Worm (Caenorhabditis elegans) whole organism, early embryonic: ENCODE data around the gene sqv-1.

ENCODE experiments used
- ama-1 ChIP-seq: fragments of 150-350 bp; optimal IDR thresholded peaks from 2 replicates; lab custom pipeline; 2014
- ceh-13 ChIP-seq: fragments of 200-800 bp; sonication (Bioruptor generic); optimal IDR thresholded peaks from 2 replicates; lab custom pipeline; 2018; ENCODE audit warnings: mild to moderate bottlenecking, missing genetic modification characterization, missing compliant biosample characterization
- ets-7 ChIP-seq: sonication (generic microtip); optimal IDR thresholded peaks from 2 replicates; lab custom pipeline; 2016; ENCODE audit warnings: missing genotype, missing genetic modification characterization, missing compliant biosample characterization
- hmbx-1 ChIP-seq: sonication (generic microtip); optimal IDR thresholded peaks from 2 replicates; lab custom pipeline; 2016; ENCODE audit warnings: mild to moderate bottlenecking, missing genetic modification characterization, missing compliant biosample characterization
- hnd-1 ChIP-seq: sonication (generic microtip); optimal IDR thresholded peaks from 2 replicates; lab custom pipeline; 2016; ENCODE audit warnings: missing genetic modification characterization, missing compliant biosample characterization
- sea-1 ChIP-seq: fragments of 200-800 bp; sonication (Bioruptor generic); conservative IDR thresholded peaks from 2 replicates; pipeline ENCODE4 v1.3.6; 2022; ENCODE audit warnings: missing genetic modification characterization, missing compliant biosample characterization
- tbx-11 ChIP-seq: fragments of 200-800 bp; sonication (Bioruptor generic); IDR thresholded peaks from 2 replicates; pipeline ENCODE4 v1.3.6; 2022; ENCODE audit warnings: missing genetic modification characterization, missing compliant biosample characterization
- tbx-37 ChIP-seq: fragments of 200-800 bp; sonication (Bioruptor generic); conservative IDR thresholded peaks from 2 replicates; pipeline ENCODE4 v1.3.6; 2022; ENCODE audit warnings: missing genetic modification reagents, missing genetic modification characterization, missing compliant biosample characterization

DNA sequence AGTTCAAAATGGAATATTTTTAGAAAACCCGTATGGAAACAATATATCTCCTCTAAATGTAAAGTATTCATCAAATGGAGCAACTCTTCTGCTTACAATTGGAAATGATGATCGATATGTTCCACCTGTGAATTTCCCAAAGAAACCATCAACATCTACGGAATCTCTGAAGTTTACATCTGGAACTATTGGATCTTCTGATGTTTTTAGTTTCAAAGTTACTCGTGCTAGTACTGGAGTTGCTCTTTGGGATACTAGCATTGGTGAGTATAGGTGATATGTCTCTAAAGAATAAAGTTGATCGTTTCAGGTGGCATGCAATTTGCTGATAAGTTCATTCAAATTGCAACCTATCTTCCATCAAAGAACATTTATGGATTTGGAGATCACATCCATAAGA lies 7.0 kb downstream of the sqv-1 start:
- TF ChIP-seq tbx-11 (GFP tag; lab: Robert Waterston, UW): no peak
- TF ChIP-seq ets-7 (tag; lab: Kevin White, UChicago): no peak
- no peak for TF ChIP-seq hmbx-1 (tag; lab: Kevin White, UChicago)
- TF ChIP-seq sea-1: no peak
- no peak for TF ChIP-seq tbx-37 (GFP tag; lab: Robert Waterston, UW)
- no peak for TF ChIP-seq hnd-1
- TF ChIP-seq ama-1 (lab: Kevin White, UChicago): no peak
- no peak for TF ChIP-seq ceh-13
